Fruit fly (Drosophila melanogaster): ENCODE measurements around the gene toy.
A peak's percentile ranks its signal among the peaks of the same experiment; 100 is the strongest.

Gene toy

dm6 chr4:989058-989770 is at the start of gene toy:
Gene toy (plus strand): TSS chr4:989725.
- TF ChIP-seq CG8478 (optimal IDR thresholded peaks at IDR 0.05) (peak; percentile 68), CTCF (optimal IDR thresholded peaks at IDR 0.05) (peak; percentile 43 to 67)

dm6 chr4:944354-944753 is 45.2 kb upstream of the toy start:
- no peak for TF ChIP-seq CTCF (optimal IDR thresholded peaks at IDR 0.05)

- TF ChIP-seq CG8478 (optimal IDR thresholded peaks at IDR 0.05) (no peak), CTCF (optimal IDR thresholded peaks at IDR 0.05) (no peak)
These were observed 43.3 kb upstream of the toy start for dm6 chr4:946197-946596.

- TF ChIP-seq CG8478 (optimal IDR thresholded peaks at IDR 0.05): no peak
- no peak for TF ChIP-seq CTCF (optimal IDR thresholded peaks at IDR 0.05)
These were observed 40.2 kb upstream of the toy start for dm6 chr4:949313-949712.

dm6 chr4:958093-958649 is 31.4 kb upstream of the toy start, which contains the start of gene 4E-T:
Gene 4E-T (minus strand): TSS chr4:958392.
- TF ChIP-seq CG8478 (optimal IDR thresholded peaks at IDR 0.05) (no peak), CTCF (optimal IDR thresholded peaks at IDR 0.05) (no peak)

dm6 chr4:959110-959920 is 30.2 kb upstream of the toy start:
- TF ChIP-seq CTCF (optimal IDR thresholded peaks at IDR 0.05) (no peak), CG8478 (optimal IDR thresholded peaks at IDR 0.05) (no peak)

dm6 chr4:959921-960536 is 29.5 kb upstream of the toy start:
- TF ChIP-seq CTCF (optimal IDR thresholded peaks at IDR 0.05): no peak
- no peak for TF ChIP-seq CG8478 (optimal IDR thresholded peaks at IDR 0.05)

- no peak for TF ChIP-seq CG8478 (optimal IDR thresholded peaks at IDR 0.05)
- no peak for TF ChIP-seq CTCF (optimal IDR thresholded peaks at IDR 0.05)
These were observed 28.4 kb upstream of the toy start for dm6 chr4:961045-961576.

dm6 chr4:963193-963592 is 26.3 kb upstream of the toy start:
- TF ChIP-seq CTCF (optimal IDR thresholded peaks at IDR 0.05) (no peak), CG8478 (optimal IDR thresholded peaks at IDR 0.05) (no peak)

dm6 chr4:963717-964116 is 25.8 kb upstream of the toy start:
- TF ChIP-seq CG8478 (optimal IDR thresholded peaks at IDR 0.05): no peak
- no peak for TF ChIP-seq CTCF (optimal IDR thresholded peaks at IDR 0.05)

- TF ChIP-seq CTCF (optimal IDR thresholded peaks at IDR 0.05): no peak
- no peak for TF ChIP-seq CG8478 (optimal IDR thresholded peaks at IDR 0.05)
These were observed 18.4 kb upstream of the toy start for dm6 chr4:971084-971483.

dm6 chr4:974632-975031 is 14.9 kb upstream of the toy start:
- no peak for TF ChIP-seq CG8478 (optimal IDR thresholded peaks at IDR 0.05)

- TF ChIP-seq CTCF (optimal IDR thresholded peaks at IDR 0.05): no peak
These were observed 13.0 kb upstream of the toy start for dm6 chr4:976569-976968.

- no peak for TF ChIP-seq CTCF (optimal IDR thresholded peaks at IDR 0.05)
- TF ChIP-seq CG8478 (optimal IDR thresholded peaks at IDR 0.05): no peak
These were observed 11.1 kb upstream of the toy start, which contains the start of gene fuss for dm6 chr4:978439-978911. Gene fuss (minus strand): TSS chr4:978489.

Data from S2 (cell line).